Fruit fly (Drosophila melanogaster) whole organism, embryonic: ENCODE measurements around the gene CG31259.
A peak's percentile ranks its signal among the peaks of the same experiment; 100 is the strongest.

Experiments
- Adf1 ChIP-seq: fragments of 200-800 bp; sonication (Bioruptor generic); IDR thresholded peaks from 2 replicates; pipeline ENCODE4 v1.3.6; 2022; ENCODE audit warnings: missing biosample characterization, missing genetic modification characterization
- Awh ChIP-seq: fragments of 200-800 bp; sonication (Bioruptor generic); IDR thresholded peaks from 2 replicates; pipeline ENCODE4, ENCODE4 v1.3.6; 2022; ENCODE audit warnings: missing biosample characterization, missing genetic modification characterization
- Bdp1 ChIP-seq: fragments of 200-800 bp; sonication (Bioruptor generic); optimal IDR thresholded peaks from 3 replicates; lab custom pipeline; 2016; ENCODE audit warnings: missing biosample characterization, missing genetic modification characterization
- CG11695 ChIP-seq: fragments of 200-800 bp; sonication (Bioruptor generic); IDR thresholded peaks from 3 replicates; pipeline ENCODE4 v1.3.6; 2022; ENCODE audit warnings: missing biosample characterization, missing genetic modification characterization
- CG13123 ChIP-seq: fragments of 200-800 bp; sonication (Bioruptor generic); optimal IDR thresholded peaks from 2 replicates; lab custom pipeline; 2016; ENCODE audit warnings: missing biosample characterization, missing genetic modification characterization
- CG14014 ChIP-seq: fragments of 200-800 bp; sonication (Bioruptor generic); IDR thresholded peaks from 2 replicates; pipeline ENCODE4 v1.3.6; 2022; ENCODE audit warnings: missing biosample characterization, missing genetic modification characterization
- CG14050 ChIP-seq: fragments of 200-800 bp; sonication (Bioruptor generic); IDR thresholded peaks from 3 replicates; pipeline ENCODE4 v1.3.6; 2022; ENCODE audit warnings: missing biosample characterization, missing genetic modification characterization
- CG14860 ChIP-seq: fragments of 200-800 bp; sonication (Bioruptor generic); IDR thresholded peaks from 3 replicates; pipeline ENCODE4 v1.3.6; 2022; ENCODE audit warnings: missing biosample characterization, missing genetic modification characterization; ENCODE audit not compliant: partially characterized antibody
- CG1647 ChIP-seq: fragments of 200-800 bp; sonication (Bioruptor generic); optimal IDR thresholded peaks from 3 replicates; lab custom pipeline; 2016; ENCODE audit warnings: missing biosample characterization, missing genetic modification characterization
- CG16815 ChIP-seq: fragments of 200-800 bp; sonication (Bioruptor generic); optimal IDR thresholded peaks from 3 replicates; lab custom pipeline; 2017; ENCODE audit warnings: missing biosample characterization, mild to moderate bottlenecking, missing genetic modification characterization
- CG17361 ChIP-seq: fragments of 200-800 bp; sonication (Bioruptor generic); IDR thresholded peaks from 3 replicates; pipeline ENCODE4 v1.3.6; 2022; ENCODE audit warnings: missing biosample characterization, missing genetic modification characterization
- CG17912 ChIP-seq: fragments of 200-800 bp; sonication (Bioruptor generic); optimal IDR thresholded peaks from 2 replicates; lab custom pipeline; 2018; ENCODE audit warnings: missing biosample characterization, mild to moderate bottlenecking, missing genetic modification characterization
- CG1832 ChIP-seq: fragments of 200-800 bp; sonication (Bioruptor generic); optimal IDR thresholded peaks from 2 replicates; lab custom pipeline; 2017; ENCODE audit warnings: missing biosample characterization, mild to moderate bottlenecking, missing genetic modification characterization, inconsistent platforms
- CG18476 ChIP-seq: fragments of 200-800 bp; sonication (Bioruptor generic); optimal IDR thresholded peaks from 2 replicates; lab custom pipeline; 2016; ENCODE audit warnings: missing biosample characterization, mild to moderate bottlenecking, missing genetic modification characterization
- CG18599 ChIP-seq: fragments of 200-800 bp; sonication (Bioruptor generic); optimal IDR thresholded peaks from 3 replicates; lab custom pipeline; 2017; ENCODE audit warnings: missing biosample characterization, missing genetic modification characterization, mild to moderate bottlenecking, moderate library complexity, missing genetic modification reagents
- CG18619 ChIP-seq: fragments of 200-800 bp; sonication (Bioruptor generic); optimal IDR thresholded peaks from 3 replicates; lab custom pipeline; 2017; ENCODE audit warnings: missing biosample characterization, mild to moderate bottlenecking, missing genetic modification characterization
- CG32532 ChIP-seq: fragments of 200-800 bp; sonication (Bioruptor generic); IDR thresholded peaks from 2 replicates; pipeline ENCODE4 v1.3.6; 2022; ENCODE audit warnings: missing biosample characterization, missing genetic modification characterization
- CG33213 ChIP-seq: fragments of 200-800 bp; sonication (Bioruptor generic); optimal IDR thresholded peaks from 3 replicates; lab custom pipeline; 2016; ENCODE audit warnings: missing biosample characterization, missing genetic modification characterization
- CG6654 ChIP-seq: fragments of 200-800 bp; sonication (Bioruptor generic); optimal IDR thresholded peaks from 2 replicates; lab custom pipeline; 2017; ENCODE audit warnings: missing biosample characterization, mild to moderate bottlenecking, missing genetic modification characterization
- CG7745 ChIP-seq: fragments of 200-800 bp; sonication (Bioruptor generic); optimal IDR thresholded peaks from 2 replicates; lab custom pipeline; 2018; ENCODE audit warnings: missing biosample characterization, mild to moderate bottlenecking, missing genetic modification characterization, moderate library complexity
- CG8944 ChIP-seq: fragments of 200-800 bp; sonication (Bioruptor generic); optimal IDR thresholded peaks from 3 replicates; lab custom pipeline; 2016; ENCODE audit warnings: missing biosample characterization, missing genetic modification characterization
- Dfd ChIP-seq, 2 experiments: fragments of >200 bp; optimal IDR thresholded peaks; 2 replicates each; lab custom pipeline; 2017; ENCODE audit warnings: missing biosample characterization in 2 of 2, missing genetic modification characterization in 2 of 2
- ERR ChIP-seq: fragments of 200-800 bp; sonication (Bioruptor generic); optimal IDR thresholded peaks from 2 replicates; lab custom pipeline; 2016; ENCODE audit warnings: missing biosample characterization, missing genetic modification characterization
- HLH54F ChIP-seq: fragments of 200-800 bp; sonication (Bioruptor generic); optimal IDR thresholded peaks from 3 replicates; lab custom pipeline; 2016; ENCODE audit warnings: missing biosample characterization, missing genetic modification characterization
- Hr3 ChIP-seq: fragments of 200-800 bp; sonication (Bioruptor generic); optimal IDR thresholded peaks from 3 replicates; lab custom pipeline; 2016; ENCODE audit warnings: missing biosample characterization, missing genetic modification characterization
- Hr39 ChIP-seq: fragments of >200 bp; optimal IDR thresholded peaks from 2 replicates; lab custom pipeline; 2017
- Max ChIP-seq: fragments of 200-800 bp; sonication (Bioruptor generic); optimal IDR thresholded peaks from 2 replicates; lab custom pipeline; 2016; ENCODE audit warnings: missing biosample characterization, mild to moderate bottlenecking, missing genetic modification characterization
- Opbp ChIP-seq: fragments of 200-800 bp; sonication (Bioruptor generic); IDR thresholded peaks from 3 replicates; pipeline ENCODE4 v1.3.6; 2022; ENCODE audit warnings: missing biosample characterization, missing genetic modification characterization; ENCODE audit not compliant: partially characterized antibody
- Rx ChIP-seq: fragments of 200-800 bp; sonication (Bioruptor generic); IDR thresholded peaks from 2 replicates; pipeline ENCODE4 v1.3.6; 2022; ENCODE audit warnings: missing biosample characterization, missing genetic modification characterization
- Scr ChIP-seq: fragments of 200-800 bp; sonication (Bioruptor generic); IDR thresholded peaks from 2 replicates; pipeline ENCODE4 v1.3.6; 2022; ENCODE audit warnings: missing biosample characterization, missing genetic modification characterization; ENCODE audit not compliant: partially characterized antibody
- Vsx1 ChIP-seq: fragments of 200-800 bp; sonication (Bioruptor generic); optimal IDR thresholded peaks from 2 replicates; lab custom pipeline; 2017; ENCODE audit warnings: missing biosample characterization, mild to moderate bottlenecking, missing genetic modification characterization, missing genetic modification reagents
- Xrp1 ChIP-seq: fragments of 200-800 bp; sonication (Bioruptor generic); IDR thresholded peaks from 2 replicates; pipeline ENCODE4 v1.3.6; 2022; ENCODE audit warnings: missing biosample characterization, missing genetic modification characterization
- ara ChIP-seq: fragments of 200-800 bp; sonication (Bioruptor generic); IDR thresholded peaks from 2 replicates; pipeline ENCODE4 v1.3.6; 2022; ENCODE audit warnings: missing biosample characterization, missing genetic modification characterization
- ash1 ChIP-seq: fragments of 200-800 bp; sonication (Bioruptor generic); optimal IDR thresholded peaks from 2 replicates; lab custom pipeline; 2018; ENCODE audit warnings: missing biosample characterization, mild to moderate bottlenecking, missing genetic modification characterization
- ci ChIP-seq: fragments of 200-800 bp; sonication (Bioruptor generic); IDR thresholded peaks from 3 replicates; pipeline ENCODE4 v1.3.6; 2022; ENCODE audit warnings: missing biosample characterization, missing genetic modification characterization
- crp ChIP-seq, 2 experiments: fragments of 200-800 bp; sonication (Bioruptor generic); optimal IDR thresholded peaks; 2 replicates in 1 of 2; 3 replicates in 1 of 2; lab custom pipeline; 2017; ENCODE audit warnings: missing biosample characterization in 2 of 2, missing genetic modification characterization in 2 of 2, mild to moderate bottlenecking in 1 of 2, moderate library complexity in 1 of 2
- danr ChIP-seq: fragments of 200-800 bp; sonication (Bioruptor generic); IDR thresholded peaks from 2 replicates; pipeline ENCODE4 v1.3.6; 2022; ENCODE audit warnings: missing biosample characterization, missing genetic modification characterization
- grn ChIP-seq: fragments of 200-800 bp; sonication (Bioruptor generic); optimal IDR thresholded peaks from 3 replicates; lab custom pipeline; 2017; ENCODE audit warnings: missing biosample characterization, missing genetic modification characterization
- h ChIP-seq: fragments of >200 bp; optimal IDR thresholded peaks from 2 replicates; lab custom pipeline; 2017
- kay ChIP-seq: fragments of 200-800 bp; sonication (Bioruptor generic); optimal IDR thresholded peaks from 2 replicates; lab custom pipeline; 2016; ENCODE audit warnings: missing biosample characterization, missing genetic modification characterization
- luna ChIP-seq: fragments of 200-800 bp; sonication (Bioruptor generic); optimal IDR thresholded peaks from 2 replicates; lab custom pipeline; 2016; ENCODE audit warnings: missing biosample characterization, missing genetic modification characterization
- nau ChIP-seq: fragments of 200-800 bp; sonication (Bioruptor generic); optimal IDR thresholded peaks from 3 replicates; lab custom pipeline; 2017; ENCODE audit warnings: missing biosample characterization, mild to moderate bottlenecking, missing genetic modification characterization, missing genetic modification reagents
- pfk ChIP-seq: fragments of 200-800 bp; sonication (Bioruptor generic); optimal IDR thresholded peaks from 2 replicates; lab custom pipeline; 2018; ENCODE audit warnings: missing biosample characterization, mild to moderate bottlenecking, missing genetic modification characterization, moderate library complexity
- ro ChIP-seq: fragments of 200-800 bp; sonication (Bioruptor generic); IDR thresholded peaks from 2 replicates; pipeline ENCODE4 v1.3.6; 2022; ENCODE audit warnings: missing biosample characterization, missing genetic modification characterization
- sens-2 ChIP-seq: fragments of 200-800 bp; sonication (Bioruptor generic); IDR thresholded peaks from 2 replicates; pipeline ENCODE4 v1.3.6; 2022; ENCODE audit warnings: missing biosample characterization, missing genetic modification characterization
- sr ChIP-seq: fragments of 200-800 bp; sonication (Bioruptor generic); IDR thresholded peaks from 3 replicates; pipeline ENCODE4 v1.3.6; 2022; ENCODE audit warnings: missing biosample characterization, missing genetic modification characterization
- ssp ChIP-seq: fragments of 200-800 bp; sonication (Bioruptor generic); IDR thresholded peaks from 2 replicates; pipeline ENCODE4 v1.3.6; 2022; ENCODE audit warnings: missing biosample characterization, missing genetic modification characterization
- usp ChIP-seq: fragments of >200 bp; optimal IDR thresholded peaks from 2 replicates; lab custom pipeline; 2017; ENCODE audit warnings: missing biosample characterization, missing genetic modification characterization
- vvl ChIP-seq: fragments of 200-800 bp; sonication (Bioruptor generic); IDR thresholded peaks from 2 replicates; pipeline ENCODE4 v1.3.6; 2022; ENCODE audit warnings: missing biosample characterization, missing genetic modification characterization
- wdn ChIP-seq: fragments of 200-800 bp; sonication (Bioruptor generic); IDR thresholded peaks from 2 replicates; pipeline ENCODE4 v1.3.6; 2022; ENCODE audit warnings: missing biosample characterization, missing genetic modification characterization
- z ChIP-seq: fragments of 200-800 bp; sonication (Bioruptor generic); IDR thresholded peaks from 3 replicates; pipeline ENCODE4 v1.3.6; 2022; ENCODE audit warnings: missing biosample characterization, missing genetic modification characterization
- zfh2 ChIP-seq: fragments of 200-800 bp; sonication (Bioruptor generic); optimal IDR thresholded peaks from 2 replicates; lab custom pipeline; 2016; ENCODE audit warnings: missing biosample characterization, missing genetic modification characterization

CG31259 gene

dm6 chr3R:8482881-8483280 is 40.9 kb upstream of the CG31259 start (continued):
- TF ChIP-seq HLH54F (GFP tag; lab: Kevin White, UChicago) = peak; percentile 40
- no peak for TF ChIP-seq crp (GFP tag; optimal IDR thresholded peaks at IDR 0.05; lab: Kevin White, UChicago)
- peak; percentile 52 for TF ChIP-seq CG33213 (GFP tag; lab: Kevin White, UChicago)
- TF ChIP-seq vvl (GFP tag; lab: Robert Waterston, UW) = peak; percentile 86
- TF ChIP-seq CG1832 (GFP tag; lab: Kevin White, UChicago) = no peak
- TF ChIP-seq CG32532 (GFP tag; lab: Robert Waterston, UW) = peak; percentile 78
- no peak; the same call in 2 of the 3 replicates for TF ChIP-seq CG17361 (GFP tag; lab: Robert Waterston, UW)
- no peak for TF ChIP-seq ash1 (GFP tag; lab: Kevin White, UChicago)
- TF ChIP-seq Bdp1 (GFP tag; lab: Kevin White, UChicago) = peak; percentile 14
- TF ChIP-seq CG8944 (GFP tag; lab: Kevin White, UChicago) = peak; percentile 26
- TF ChIP-seq Vsx1 (GFP tag; lab: Kevin White, UChicago) = no peak
- TF ChIP-seq zfh2 = peak; percentile 30
- peak; percentile 29; the same call in 1 of the 2 replicates for TF ChIP-seq danr (GFP tag; lab: Robert Waterston, UW)
- TF ChIP-seq ERR (GFP tag; lab: Kevin White, UChicago) = no peak
- TF ChIP-seq ro = 0 out of 2 replicates have a peak, but pooled peaks have one; percentile 34
- TF ChIP-seq nau (GFP tag; lab: Kevin White, UChicago) = peak; percentile 27
- no peak for TF ChIP-seq CG13123 (GFP tag; lab: Kevin White, UChicago)
- peak; percentile 78; the same call in 1 of the 2 replicates for TF ChIP-seq Xrp1
- no peak for TF ChIP-seq h
- TF ChIP-seq pfk (GFP tag; lab: Kevin White, UChicago) = no peak
- peak; percentile 53 for TF ChIP-seq ssp (GFP tag; lab: Robert Waterston, UW)
- peak; percentile 73 for TF ChIP-seq ara (GFP tag; lab: Robert Waterston, UW)
- peak; percentile 32 for TF ChIP-seq CG18476 (GFP tag; lab: Kevin White, UChicago)
- TF ChIP-seq usp (GFP tag; lab: Kevin White, UChicago) = no peak
- no peak for TF ChIP-seq CG7745 (tag; lab: Kevin White, UChicago)
- peak; percentile 81; the same call in 1 of the 2 replicates for TF ChIP-seq CG14014 (GFP tag; lab: Robert Waterston, UW)
- TF ChIP-seq z (GFP tag; lab: Robert Waterston, UW) = no peak
- TF ChIP-seq Hr3 (GFP tag; lab: Kevin White, UChicago) = peak; percentile 42
- TF ChIP-seq CG14050 (GFP tag; lab: Robert Waterston, UW) = peak; percentile 59; the same call in 2 of the 3 replicates
- TF ChIP-seq CG6654 (GFP tag; lab: Kevin White, UChicago) = peak; percentile 3
- no peak for TF ChIP-seq Adf1
- TF ChIP-seq Max (GFP tag; lab: Kevin White, UChicago) = peak; percentile 11
- TF ChIP-seq CG16815 = peak; percentile 26
- peak; percentile 88 for TF ChIP-seq ci
- TF ChIP-seq Rx (GFP tag; lab: Robert Waterston, UW) = peak; percentile 69
- peak; percentile 51; the same call in 1 of the 2 replicates for TF ChIP-seq sens-2 (GFP tag; lab: Robert Waterston, UW)
- TF ChIP-seq wdn (GFP tag; lab: Robert Waterston, UW) = peak; percentile 61
- TF ChIP-seq CG14860 (GFP tag; lab: Robert Waterston, UW) = no peak
- no peak for TF ChIP-seq Dfd (GFP tag; optimal IDR thresholded peaks at IDR 0.05; lab: Kevin White, UChicago)
- TF ChIP-seq CG17912 = no peak
- TF ChIP-seq CG18619 (GFP tag; lab: Kevin White, UChicago) = peak; percentile 57
- TF ChIP-seq CG11695 (GFP tag; lab: Robert Waterston, UW) = 0 out of 3 replicates have a peak, but pooled peaks have one; percentile 39
- TF ChIP-seq Opbp (GFP tag; lab: Robert Waterston, UW) = no peak
- no peak for TF ChIP-seq luna
- TF ChIP-seq kay (GFP tag; lab: Kevin White, UChicago) = no peak
- TF ChIP-seq Awh = peak; percentile 60; the same call in 1 of the 2 replicates
- TF ChIP-seq sr (GFP tag; lab: Robert Waterston, UW) = no peak
- TF ChIP-seq CG18599 (GFP tag; lab: Kevin White, UChicago) = peak; percentile 87
- TF ChIP-seq grn (GFP tag; lab: Kevin White, UChicago) = no peak
- TF ChIP-seq Hr39 (lab: Kevin White, UChicago) = no peak
- TF ChIP-seq Scr (GFP tag; lab: Robert Waterston, UW) = no peak
- TF ChIP-seq CG1647 (GFP tag; lab: Kevin White, UChicago) = peak; percentile 52
